Fruit fly (Drosophila melanogaster) whole organism, embryonic: ENCODE results near the gene mrva.
A peak's percentile ranks its signal among the peaks of the same experiment; 100 is the strongest.

Experiments used
- CG10462 ChIP-seq: fragments of 200-800 bp; sonication (Bioruptor generic); optimal IDR thresholded peaks from 2 replicates; lab custom pipeline; 2016; ENCODE audit warnings: missing biosample characterization, missing genetic modification characterization
- CG10979 ChIP-seq: fragments of 200-800 bp; sonication (Bioruptor generic); optimal IDR thresholded peaks from 2 replicates; lab custom pipeline; 2018; ENCODE audit warnings: missing biosample characterization, mild to moderate bottlenecking, missing genetic modification characterization, moderate library complexity
- CG11456 ChIP-seq: fragments of 200-800 bp; sonication (Bioruptor generic); IDR thresholded peaks from 3 replicates; pipeline ENCODE4 v1.3.6; 2022; ENCODE audit warnings: missing biosample characterization, missing genetic modification characterization
- CG13296 ChIP-seq: fragments of 200-800 bp; sonication (Bioruptor generic); optimal IDR thresholded peaks from 3 replicates; lab custom pipeline; 2018; ENCODE audit warnings: missing biosample characterization, mild to moderate bottlenecking, missing genetic modification characterization
- CG1602 ChIP-seq: fragments of 200-800 bp; sonication (Bioruptor generic); optimal IDR thresholded peaks from 3 replicates; lab custom pipeline; 2016; ENCODE audit warnings: missing biosample characterization, missing genetic modification characterization
- CG17912 ChIP-seq: fragments of 200-800 bp; sonication (Bioruptor generic); optimal IDR thresholded peaks from 2 replicates; lab custom pipeline; 2018; ENCODE audit warnings: missing biosample characterization, mild to moderate bottlenecking, missing genetic modification characterization
- CG32772 ChIP-seq: fragments of 200-800 bp; sonication (Bioruptor generic); IDR thresholded peaks from 2 replicates; pipeline ENCODE4 v1.3.6; 2022; ENCODE audit warnings: missing biosample characterization, missing genetic modification characterization
- CG4328 ChIP-seq: fragments of 200-800 bp; sonication (Bioruptor generic); optimal IDR thresholded peaks from 3 replicates; lab custom pipeline; 2017; ENCODE audit warnings: missing biosample characterization, missing genetic modification reagents, missing genetic modification characterization
- CG4854 ChIP-seq: fragments of 200-800 bp; sonication (Bioruptor generic); optimal IDR thresholded peaks from 2 replicates; lab custom pipeline; 2016; ENCODE audit warnings: missing biosample characterization, missing genetic modification characterization, inconsistent platforms
- CG6272 ChIP-seq: fragments of 200-800 bp; sonication (Bioruptor generic); IDR thresholded peaks from 2 replicates; pipeline ENCODE4 v1.3.6; 2022; ENCODE audit warnings: missing biosample characterization, missing genetic modification characterization
- CG6683 ChIP-seq: fragments of 200-800 bp; sonication (Bioruptor generic); optimal IDR thresholded peaks from 2 replicates; lab custom pipeline; 2017; ENCODE audit warnings: missing biosample characterization, mild to moderate bottlenecking, missing genetic modification characterization, missing genetic modification reagents
- CG6791 ChIP-seq: fragments of 200-800 bp; sonication (Bioruptor generic); IDR thresholded peaks from 3 replicates; pipeline ENCODE4 v1.3.6; 2022; ENCODE audit warnings: missing biosample characterization, missing genetic modification characterization; ENCODE audit not compliant: partially characterized antibody
- CG6854 ChIP-seq: fragments of 200-800 bp; sonication (Bioruptor generic); optimal IDR thresholded peaks from 3 replicates; lab custom pipeline; 2017; ENCODE audit warnings: missing biosample characterization, mild to moderate bottlenecking, missing genetic modification characterization
- CG7357 ChIP-seq: fragments of 200-800 bp; sonication (Bioruptor generic); IDR thresholded peaks from 3 replicates; pipeline ENCODE4 v1.3.6; 2022; ENCODE audit warnings: missing biosample characterization, missing genetic modification characterization
- CG9215 ChIP-seq: fragments of 200-800 bp; sonication (Bioruptor generic); IDR thresholded peaks from 2 replicates; pipeline ENCODE4 v1.3.6; 2022; ENCODE audit warnings: missing biosample characterization, missing genetic modification characterization
- CG9727 ChIP-seq: fragments of 200-800 bp; sonication (Bioruptor generic); optimal IDR thresholded peaks from 3 replicates; lab custom pipeline; 2017; ENCODE audit warnings: missing biosample characterization, mild to moderate bottlenecking, missing genetic modification characterization
- Chrac-16 ChIP-seq: fragments of 200-800 bp; sonication (Bioruptor generic); optimal IDR thresholded peaks from 3 replicates; lab custom pipeline; 2016; ENCODE audit warnings: missing biosample characterization, missing genetic modification characterization
- Dip3 ChIP-seq: fragments of 200-800 bp; sonication (Bioruptor generic); optimal IDR thresholded peaks from 3 replicates; lab custom pipeline; 2016; ENCODE audit warnings: missing biosample characterization, missing genetic modification characterization
- Dp ChIP-seq: fragments of 200-800 bp; sonication (Bioruptor generic); optimal IDR thresholded peaks from 2 replicates; lab custom pipeline; 2018; ENCODE audit warnings: missing biosample characterization, mild to moderate bottlenecking, missing genetic modification characterization, moderate library complexity
- HLH54F ChIP-seq: fragments of 200-800 bp; sonication (Bioruptor generic); optimal IDR thresholded peaks from 3 replicates; lab custom pipeline; 2016; ENCODE audit warnings: missing biosample characterization, missing genetic modification characterization
- Mad ChIP-seq: fragments of 200-800 bp; sonication (Bioruptor generic); optimal IDR thresholded peaks from 2 replicates; lab custom pipeline; 2016; ENCODE audit warnings: missing biosample characterization, missing genetic modification characterization
- Max ChIP-seq: fragments of 200-800 bp; sonication (Bioruptor generic); optimal IDR thresholded peaks from 2 replicates; lab custom pipeline; 2016; ENCODE audit warnings: missing biosample characterization, mild to moderate bottlenecking, missing genetic modification characterization
- Meics ChIP-seq: fragments of 200-800 bp; sonication (Bioruptor generic); optimal IDR thresholded peaks from 2 replicates; lab custom pipeline; 2017; ENCODE audit warnings: missing biosample characterization, mild to moderate bottlenecking, missing genetic modification characterization
- Mes4 ChIP-seq: fragments of 200-800 bp; sonication (Bioruptor generic); optimal IDR thresholded peaks from 2 replicates; lab custom pipeline; 2016; ENCODE audit warnings: missing biosample characterization, missing genetic modification characterization
- NFAT ChIP-seq: fragments of 200-800 bp; sonication (Bioruptor generic); IDR thresholded peaks from 2 replicates; pipeline ENCODE4 v1.3.6; 2022; ENCODE audit warnings: missing biosample characterization, missing genetic modification characterization
- PHDP ChIP-seq: fragments of 200-800 bp; sonication (Bioruptor generic); optimal IDR thresholded peaks from 3 replicates; lab custom pipeline; 2018; ENCODE audit warnings: missing biosample characterization, mild to moderate bottlenecking, missing genetic modification characterization, moderate library complexity
- Pdp1 ChIP-seq, 2 experiments: fragments of 200-800 bp; sonication (Bioruptor generic); optimal IDR thresholded peaks; 3 replicates each; lab custom pipeline; 2016; ENCODE audit warnings: missing biosample characterization in 2 of 2, missing genetic modification characterization in 2 of 2, mild to moderate bottlenecking in 1 of 2, moderate library complexity in 1 of 2
- Sox100B ChIP-seq: fragments of 200-800 bp; sonication (Bioruptor generic); optimal IDR thresholded peaks from 3 replicates; lab custom pipeline; 2018; ENCODE audit warnings: missing biosample characterization, mild to moderate bottlenecking, missing genetic modification characterization
- Vsx1 ChIP-seq: fragments of 200-800 bp; sonication (Bioruptor generic); optimal IDR thresholded peaks from 2 replicates; lab custom pipeline; 2017; ENCODE audit warnings: missing biosample characterization, mild to moderate bottlenecking, missing genetic modification characterization, missing genetic modification reagents
- amos ChIP-seq: fragments of 200-800 bp; sonication (Bioruptor generic); IDR thresholded peaks from 2 replicates; pipeline ENCODE4 v1.3.6; 2022; ENCODE audit warnings: missing biosample characterization, missing genetic modification characterization; ENCODE audit not compliant: partially characterized antibody
- dm ChIP-seq: fragments of 200-800 bp; sonication (Bioruptor generic); optimal IDR thresholded peaks from 3 replicates; lab custom pipeline; 2016; ENCODE audit warnings: missing biosample characterization, missing genetic modification characterization
- dmrt11E ChIP-seq: fragments of 200-800 bp; sonication (Bioruptor generic); optimal IDR thresholded peaks from 3 replicates; lab custom pipeline; 2018; ENCODE audit warnings: missing biosample characterization, mild to moderate bottlenecking, missing genetic modification characterization, moderate library complexity
- dpn ChIP-seq, 2 experiments: fragments of 200-800 bp; sonication (Bioruptor generic); optimal IDR thresholded peaks; 3 replicates each; lab custom pipeline; 2016; ENCODE audit warnings: missing biosample characterization in 2 of 2, missing genetic modification characterization in 2 of 2
- jing ChIP-seq: fragments of 200-800 bp; sonication (Bioruptor generic); optimal IDR thresholded peaks from 2 replicates; lab custom pipeline; 2018; ENCODE audit warnings: missing biosample characterization, mild to moderate bottlenecking, missing genetic modification characterization
- ken ChIP-seq: fragments of 200-800 bp; sonication (Bioruptor generic); IDR thresholded peaks from 3 replicates; pipeline ENCODE4 v1.3.6; 2022; ENCODE audit warnings: missing biosample characterization, missing genetic modification characterization
- nom ChIP-seq: fragments of 200-800 bp; sonication (Bioruptor generic); optimal IDR thresholded peaks from 2 replicates; lab custom pipeline; 2017; ENCODE audit warnings: missing biosample characterization, missing genetic modification characterization, mild to moderate bottlenecking, moderate library complexity, missing genetic modification reagents
- odd ChIP-seq: fragments of 200-800 bp; sonication (Bioruptor generic); optimal IDR thresholded peaks from 2 replicates; lab custom pipeline; 2017; ENCODE audit warnings: missing biosample characterization, mild to moderate bottlenecking, missing genetic modification characterization
- pan ChIP-seq, 4 experiments: fragments of >200 bp in 3 of 4; fragments of 200-800 bp in 1 of 4; sonication (Bioruptor generic) in 1 of 4; optimal IDR thresholded peaks in 3 of 4; IDR thresholded peaks in 1 of 4; 2 replicates each; pipeline versions ENCODE4 v1.3.6 to Lab custom; 2017 to 2022; ENCODE audit warnings: missing biosample characterization in 2 of 4, missing genetic modification characterization in 2 of 4, mixed read lengths in 1 of 4
- pnt ChIP-seq: fragments of 200-800 bp; sonication (Bioruptor generic); optimal IDR thresholded peaks from 3 replicates; lab custom pipeline; 2016; ENCODE audit warnings: missing biosample characterization, missing genetic modification characterization
- ranshi ChIP-seq: fragments of 200-800 bp; sonication (Bioruptor generic); IDR thresholded peaks from 2 replicates; pipeline ENCODE4 v1.3.6; 2022; ENCODE audit warnings: missing biosample characterization, missing genetic modification characterization
- repo ChIP-seq: fragments of 200-800 bp; sonication (Bioruptor generic); optimal IDR thresholded peaks from 2 replicates; lab custom pipeline; 2016; ENCODE audit warnings: missing biosample characterization, missing genetic modification characterization
- sens ChIP-seq: fragments of 200-800 bp; sonication (Bioruptor generic); peaks from one replicate; lab custom pipeline; 2016; ENCODE audit warnings: missing biosample characterization, missing genetic modification characterization
- sisA ChIP-seq: fragments of 200-800 bp; sonication (Bioruptor generic); IDR thresholded peaks from 2 replicates; pipeline ENCODE4 v1.3.6; 2022; ENCODE audit warnings: missing biosample characterization, missing genetic modification characterization
- sqz ChIP-seq: fragments of 200-800 bp; sonication (Bioruptor generic); optimal IDR thresholded peaks from 3 replicates; lab custom pipeline; 2018; ENCODE audit warnings: missing biosample characterization, mild to moderate bottlenecking, missing genetic modification characterization
- ssp ChIP-seq: fragments of 200-800 bp; sonication (Bioruptor generic); IDR thresholded peaks from 2 replicates; pipeline ENCODE4 v1.3.6; 2022; ENCODE audit warnings: missing biosample characterization, missing genetic modification characterization
- stc ChIP-seq: fragments of 200-800 bp; sonication (Bioruptor generic); IDR thresholded peaks from 2 replicates; pipeline ENCODE4 v1.3.6; 2022; ENCODE audit warnings: missing biosample characterization, missing genetic modification characterization
- usp ChIP-seq: fragments of >200 bp; optimal IDR thresholded peaks from 2 replicates; lab custom pipeline; 2017; ENCODE audit warnings: missing biosample characterization, missing genetic modification characterization
- vfl ChIP-seq: fragments of 200-800 bp; sonication (Bioruptor generic); optimal IDR thresholded peaks from 2 replicates; lab custom pipeline; 2016; ENCODE audit warnings: missing biosample characterization, missing genetic modification characterization
- zen ChIP-seq: fragments of 200-800 bp; sonication (Bioruptor generic); optimal IDR thresholded peaks from 3 replicates; lab custom pipeline; 2018; ENCODE audit warnings: missing biosample characterization, mild to moderate bottlenecking, missing genetic modification characterization, moderate library complexity
- zf30C ChIP-seq: fragments of 200-800 bp; sonication (Bioruptor generic); optimal IDR thresholded peaks from 3 replicates; lab custom pipeline; 2018; ENCODE audit warnings: missing biosample characterization, mild to moderate bottlenecking, missing genetic modification characterization

mrva gene

dm6 chr3L:7323348-7323747, 5.3 kb downstream of the mrva start, which contains the start of the genes RhoGEF4 and Rint1 (continued):
- TF ChIP-seq CG6791 (GFP tag; lab: Robert Waterston, UW) (no peak), Dip3 (peak; percentile 43), CG6854 (GFP tag; lab: Kevin White, UChicago) (no peak), amos (GFP tag; lab: Robert Waterston, UW) (peak; percentile 26; the same call in 1 of the 2 replicates), repo (GFP tag; lab: Kevin White, UChicago) (peak; percentile 15), jing (GFP tag; lab: Kevin White, UChicago) (no peak), CG13296 (GFP tag; lab: Kevin White, UChicago) (no peak), zf30C (GFP tag; lab: Kevin White, UChicago) (no peak), odd (no peak), CG4328 (GFP tag; lab: Kevin White, UChicago) (no peak), pnt (peak; percentile 17), pan (optimal IDR thresholded peaks at IDR 0.05; lab: Kevin White, UChicago) (no peak), pan (GFP tag; optimal IDR thresholded peaks at IDR 0.05 in 1 of 2, IDR thresholded peaks at IDR 0.05 in 1 of 2) (peak in 1 of 2 experiments; percentile 74), NFAT (GFP tag; lab: Robert Waterston, UW) (peak; percentile 67), CG11456 (GFP tag; lab: Robert Waterston, UW) (peak; percentile 64), CG9215 (GFP tag; lab: Robert Waterston, UW) (peak; percentile 71), usp (no peak), CG6683 (GFP tag; lab: Kevin White, UChicago) (peak; percentile 0), Vsx1 (GFP tag; lab: Kevin White, UChicago) (no peak), CG32772 (GFP tag; lab: Robert Waterston, UW) (peak; percentile 73), Mes4 (GFP tag; lab: Kevin White, UChicago) (peak; percentile 8), sqz (GFP tag; lab: Kevin White, UChicago) (peak; percentile 70), PHDP (tag; lab: Kevin White, UChicago) (peak; percentile 64), nom (GFP tag; lab: Kevin White, UChicago) (no peak), vfl (GFP tag; lab: Kevin White, UChicago) (peak; percentile 67), CG6272 (GFP tag; lab: Robert Waterston, UW) (peak; percentile 73), Sox100B (GFP tag; lab: Kevin White, UChicago) (no peak), CG17912 (GFP tag; lab: Kevin White, UChicago) (no peak), dmrt11E (tag; lab: Kevin White, UChicago) (peak; percentile 71), Max (peak; percentile 70), Mad (GFP tag; lab: Kevin White, UChicago) (peak; percentile 60), CG4854 (GFP tag; lab: Kevin White, UChicago) (peak; percentile 40), dm (peak; percentile 37), ranshi (GFP tag; lab: Robert Waterston, UW) (peak; percentile 79; the same call in 1 of the 2 replicates), dpn (GFP tag; optimal IDR thresholded peaks at IDR 0.05; lab: Kevin White, UChicago) (peak; percentile 56 to 77), CG1602 (GFP tag; lab: Kevin White, UChicago) (peak; percentile 73), CG7357 (GFP tag; lab: Robert Waterston, UW) (peak; percentile 50; the same call in 1 of the 3 replicates), CG10462 (GFP tag; lab: Kevin White, UChicago) (peak; percentile 38), ken (GFP tag; lab: Robert Waterston, UW) (peak; percentile 80; the same call in 2 of the 3 replicates), Meics (GFP tag; lab: Kevin White, UChicago) (peak; percentile 38), HLH54F (GFP tag; lab: Kevin White, UChicago) (peak; percentile 57), CG10979 (peak; percentile 51), Dp (GFP tag; lab: Kevin White, UChicago) (peak; percentile 92), stc (0 out of 2 replicates have a peak, but pooled peaks have one; percentile 27), ssp (GFP tag; lab: Robert Waterston, UW) (peak; percentile 68), Pdp1 (GFP tag; optimal IDR thresholded peaks at IDR 0.05; lab: Kevin White, UChicago) (peak in 1 of 2 experiments; percentile 56), zen (tag; lab: Kevin White, UChicago) (peak; percentile 73), sens (GFP tag; lab: Kevin White, UChicago) (peak; percentile 87), Chrac-16 (GFP tag; lab: Kevin White, UChicago) (peak; percentile 85), sisA (GFP tag; lab: Robert Waterston, UW) (peak; percentile 87), CG9727 (GFP tag; lab: Kevin White, UChicago) (peak; percentile 62)
